Fruit fly (Drosophila melanogaster): ENCODE measurements around the gene CG13850.

CG13850 gene

dm6 chr3R:22358810-22359209 is 51.9 kb downstream of the CG13850 start (continued):
- TF ChIP-seq fkh (GFP tag; optimal IDR thresholded peaks at IDR 0.05): peak; percentile 72
- TF ChIP-seq CG3919 (GFP tag; optimal IDR thresholded peaks at IDR 0.05): peak; percentile 81
- peak; percentile 90 for TF ChIP-seq pdm3 (GFP tag; optimal IDR thresholded peaks at IDR 0.05)
- peak; percentile 63 for TF ChIP-seq CG11902 (GFP tag; optimal IDR thresholded peaks at IDR 0.05)
- TF ChIP-seq topi (GFP tag; optimal IDR thresholded peaks at IDR 0.05): peak; percentile 80
- TF ChIP-seq Hr38 (GFP tag; optimal IDR thresholded peaks at IDR 0.05): no peak
- peak; percentile 72 for TF ChIP-seq CG6808 (GFP tag; optimal IDR thresholded peaks at IDR 0.05)
- peak; percentile 78 for TF ChIP-seq spab (GFP tag; optimal IDR thresholded peaks at IDR 0.05)
- TF ChIP-seq CG1621 (tag; optimal IDR thresholded peaks at IDR 0.05): peak; percentile 82
- TF ChIP-seq Met (GFP tag; optimal IDR thresholded peaks at IDR 0.05): peak; percentile 77
- TF ChIP-seq CG32006 (GFP tag; optimal IDR thresholded peaks at IDR 0.05): peak; percentile 84
- TF ChIP-seq Lpt (GFP tag; optimal IDR thresholded peaks at IDR 0.05): peak; percentile 70
- peak; percentile 87 for TF ChIP-seq Sox14 (GFP tag; optimal IDR thresholded peaks at IDR 0.05)
- TF ChIP-seq esn (GFP tag; optimal IDR thresholded peaks at IDR 0.05): peak; percentile 79
- peak; percentile 61 for TF ChIP-seq CG8319 (GFP tag; optimal IDR thresholded peaks at IDR 0.05)
- no peak for TF ChIP-seq dac (GFP tag; optimal IDR thresholded peaks at IDR 0.05)
- TF ChIP-seq Eip78C (GFP tag): peak; percentile 97
- peak; percentile 94 for TF ChIP-seq eg (GFP tag; IDR thresholded peaks at IDR 0.05)
- peak; percentile 69 to 74 for TF ChIP-seq salr (GFP tag; optimal IDR thresholded peaks at IDR 0.05)
- TF ChIP-seq CG34406 (GFP tag; optimal IDR thresholded peaks at IDR 0.05): peak; percentile 76
- peak; percentile 81 for TF ChIP-seq Smox (GFP tag; optimal IDR thresholded peaks at IDR 0.05)
- TF ChIP-seq vri (GFP tag; optimal IDR thresholded peaks at IDR 0.05): peak; percentile 82
- TF ChIP-seq CG10669 (GFP tag; optimal IDR thresholded peaks at IDR 0.05): peak; percentile 83
- peak; percentile 82 for TF ChIP-seq CG6276 (GFP tag; optimal IDR thresholded peaks at IDR 0.05)
- no peak for TF ChIP-seq Blimp-1 (GFP tag; optimal IDR thresholded peaks at IDR 0.05)

All from whole organism, prepupa.